Fruit fly (Drosophila melanogaster) whole organism, prepupa: ENCODE data around the gene ebd2.
A peak's percentile ranks its signal among the peaks of the same experiment; 100 is the strongest.

ENCODE experiments used
- CG1621 ChIP-seq: fragments of 200-800 bp; sonication (Bioruptor generic); optimal IDR thresholded peaks from 3 replicates; lab custom pipeline; 2018; ENCODE audit warnings: missing biosample characterization, mild to moderate bottlenecking, missing genetic modification characterization
- CG6854 ChIP-seq: fragments of 200-800 bp; sonication (Bioruptor generic); optimal IDR thresholded peaks from 2 replicates; lab custom pipeline; 2017; ENCODE audit warnings: missing biosample characterization, mild to moderate bottlenecking, missing genetic modification characterization
- Hr39 ChIP-seq: fragments of 200-800 bp; sonication (Bioruptor generic); optimal IDR thresholded peaks from 2 replicates; lab custom pipeline; 2016; ENCODE audit warnings: missing biosample characterization, missing genetic modification characterization
- OdsH ChIP-seq: fragments of 200-800 bp; sonication (Bioruptor generic); optimal IDR thresholded peaks from 3 replicates; lab custom pipeline; 2016; ENCODE audit warnings: missing biosample characterization, missing genetic modification characterization
- cyc ChIP-seq: fragments of 200-800 bp; sonication (Bioruptor generic); optimal IDR thresholded peaks from 3 replicates; lab custom pipeline; 2016; ENCODE audit warnings: missing biosample characterization, missing genetic modification characterization
- dsx ChIP-seq: fragments of 200-800 bp; optimal IDR thresholded peaks from 3 replicates; lab custom pipeline; 2019; ENCODE audit warnings: missing biosample characterization, mild to moderate bottlenecking, missing genetic modification characterization, moderate library complexity; ENCODE audit not compliant: poor library complexity, severe bottlenecking
- esn ChIP-seq: fragments of 200-800 bp; sonication (Bioruptor generic); optimal IDR thresholded peaks from 2 replicates; lab custom pipeline; 2016; ENCODE audit warnings: missing biosample characterization, mild to moderate bottlenecking, missing genetic modification characterization, moderate library complexity
- fkh ChIP-seq: fragments of 200-800 bp; sonication (Bioruptor generic); optimal IDR thresholded peaks from 3 replicates; lab custom pipeline; 2017; ENCODE audit warnings: missing biosample characterization, mild to moderate bottlenecking, missing genetic modification characterization, moderate library complexity
- vri ChIP-seq: fragments of 200-800 bp; sonication (Bioruptor generic); optimal IDR thresholded peaks from 3 replicates; lab custom pipeline; 2016; ENCODE audit warnings: missing biosample characterization, mild to moderate bottlenecking, missing genetic modification characterization

DNA sequence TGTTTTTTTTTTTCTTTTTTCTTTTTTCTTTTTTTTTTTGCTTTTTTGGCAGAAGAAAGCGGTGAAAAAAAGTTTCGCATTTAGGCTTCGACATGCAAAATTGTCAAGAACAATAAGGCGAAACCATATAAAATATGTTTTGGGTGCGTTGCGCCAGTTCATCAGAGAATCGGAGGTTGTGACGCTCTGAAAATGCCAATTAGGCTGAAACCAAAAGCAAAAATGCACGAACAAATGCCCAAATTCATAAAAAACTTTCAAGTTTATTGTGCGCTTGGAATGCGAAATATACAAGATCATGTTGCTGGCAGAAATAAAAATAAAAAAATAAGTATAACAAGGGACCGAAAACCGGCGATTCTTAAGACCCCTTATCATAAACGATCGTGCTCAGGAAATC is 40.7 kb upstream of the ebd2 start:
- no peak for TF ChIP-seq cyc (GFP tag; lab: Kevin White, UChicago)
- no peak for TF ChIP-seq CG6854
- no peak for TF ChIP-seq OdsH (GFP tag; lab: Kevin White, UChicago)
- TF ChIP-seq fkh, result no peak
- TF ChIP-seq CG1621 (tag; lab: Kevin White, UChicago), result no peak
- TF ChIP-seq vri (GFP tag; lab: Kevin White, UChicago), result no peak
- peak; percentile 0 for TF ChIP-seq esn (GFP tag; lab: Kevin White, UChicago)
- TF ChIP-seq dsx, result no peak
- peak; percentile 20 for TF ChIP-seq Hr39
